Fruit fly (Drosophila melanogaster) whole organism, prepupa: ENCODE data around the gene hb.

ENCODE experiments used
- CG6276 ChIP-seq: fragments of 200-800 bp; sonication (Bioruptor generic); optimal IDR thresholded peaks from 2 replicates; lab custom pipeline; 2017; ENCODE audit warnings: missing biosample characterization, mild to moderate bottlenecking, missing genetic modification characterization
- CG8319 ChIP-seq: fragments of 200-800 bp; sonication (Bioruptor generic); optimal IDR thresholded peaks from 3 replicates; lab custom pipeline; 2016; ENCODE audit warnings: missing biosample characterization, missing genetic modification characterization
- Eip75B ChIP-seq: fragments of 200-800 bp; sonication (Bioruptor generic); optimal IDR thresholded peaks from 3 replicates; lab custom pipeline; 2016; ENCODE audit warnings: missing biosample characterization, missing genetic modification characterization
- Ets21C ChIP-seq: fragments of 200-800 bp; sonication (Bioruptor generic); optimal IDR thresholded peaks from 3 replicates; lab custom pipeline; 2016; ENCODE audit warnings: missing biosample characterization, missing genetic modification characterization
- dsx ChIP-seq: fragments of 200-800 bp; optimal IDR thresholded peaks from 3 replicates; lab custom pipeline; 2019; ENCODE audit warnings: missing biosample characterization, mild to moderate bottlenecking, missing genetic modification characterization, moderate library complexity; ENCODE audit not compliant: poor library complexity, severe bottlenecking

- TF ChIP-seq CG8319 (GFP tag; lab: Kevin White, UChicago) (no peak), dsx (GFP tag; lab: Kevin White, UChicago) (no peak), CG6276 (GFP tag; lab: Kevin White, UChicago) (no peak), Eip75B (GFP tag; lab: Kevin White, UChicago) (no peak), Ets21C (GFP tag; lab: Kevin White, UChicago) (no peak)
Measured at dm6 chr3R:8686446-8686845, 11.2 kb downstream of the hb start.
